Fruit fly (Drosophila melanogaster): Measurements from ENCODE around the gene Hex-t1.

dm6 chr3R:26494247-26494646 lies 45.4 kb downstream of the Hex-t1 start:
- TF ChIP-seq CG9437 (GFP tag; optimal IDR thresholded peaks at IDR 0.05) (no peak), cg (GFP tag; optimal IDR thresholded peaks at IDR 0.05) (no peak), Nf-YB (GFP tag; optimal IDR thresholded peaks at IDR 0.05) (no peak), lilli (GFP tag; optimal IDR thresholded peaks at IDR 0.05) (peak; percentile 40)

All from whole organism, embryonic.